Worm (Caenorhabditis elegans): Measurements from ENCODE around the gene srt-74.
"Not testable (repeated sequence)": the region's sequence is repeated elsewhere in the genome, so short reads cannot be mapped to it uniquely, and the experiment has no call there.

srt-74 gene

DNA sequence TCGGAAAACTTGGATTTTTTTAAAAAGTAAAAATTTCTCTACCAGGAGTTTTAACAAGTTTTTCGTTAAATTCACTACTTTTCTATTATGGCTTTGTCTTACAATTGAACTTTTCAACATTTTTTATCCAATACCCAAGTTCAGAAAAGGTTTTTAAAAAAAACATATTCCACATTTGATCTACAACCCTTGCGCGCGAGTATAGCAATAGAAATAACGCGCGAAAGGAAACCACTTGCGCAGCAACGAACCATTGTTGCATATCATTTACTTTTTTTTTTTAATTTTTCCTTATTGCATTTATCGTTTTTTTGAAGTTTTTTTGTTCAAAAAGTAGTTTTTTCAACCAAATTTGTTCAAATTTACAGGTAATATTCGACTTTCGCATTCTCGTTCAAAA is 3.7 kb upstream of the srt-74 start, which contains the start of gene F40G12.11:
F40G12.11 (plus strand) TSS at position 369 of the 400 bp plus-strand sequence.
- TF ChIP-seq tbx-2 (tag; optimal IDR thresholded peaks at IDR 0.05) = no peak

DNA sequence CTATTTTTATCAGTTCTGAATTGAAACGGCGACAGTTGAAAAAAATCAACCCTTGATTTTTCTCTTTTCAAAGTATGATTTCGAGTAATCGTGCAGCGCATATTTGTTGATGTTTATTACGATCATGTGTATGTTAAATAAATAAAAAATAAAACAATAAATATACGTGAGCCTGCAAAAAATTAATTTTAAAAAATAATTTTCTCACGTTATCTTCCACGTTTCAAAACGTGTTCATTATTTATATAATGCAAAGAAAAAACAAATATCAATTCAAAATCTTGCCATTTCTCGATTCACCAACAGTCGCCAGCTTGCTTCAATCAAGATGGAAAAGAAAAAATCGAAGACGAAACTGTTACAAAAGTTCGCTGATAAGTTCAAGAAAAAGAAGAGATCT is 1.1 kb upstream of the srt-74 start, which contains the start of gene F40G12.10:
F40G12.10 (plus strand) TSS at position 301 of the 400 bp plus-strand sequence.
- TF ChIP-seq lin-11 (tag; optimal IDR thresholded peaks at IDR 0.05) = no peak
- no peak for TF ChIP-seq odd-2 (tag; optimal IDR thresholded peaks at IDR 0.05)
- TF ChIP-seq sdc-2 (tag; optimal IDR thresholded peaks at IDR 0.05) = no peak
- TF ChIP-seq fkh-10 (GFP tag; optimal IDR thresholded peaks at IDR 0.05) = no peak

DNA sequence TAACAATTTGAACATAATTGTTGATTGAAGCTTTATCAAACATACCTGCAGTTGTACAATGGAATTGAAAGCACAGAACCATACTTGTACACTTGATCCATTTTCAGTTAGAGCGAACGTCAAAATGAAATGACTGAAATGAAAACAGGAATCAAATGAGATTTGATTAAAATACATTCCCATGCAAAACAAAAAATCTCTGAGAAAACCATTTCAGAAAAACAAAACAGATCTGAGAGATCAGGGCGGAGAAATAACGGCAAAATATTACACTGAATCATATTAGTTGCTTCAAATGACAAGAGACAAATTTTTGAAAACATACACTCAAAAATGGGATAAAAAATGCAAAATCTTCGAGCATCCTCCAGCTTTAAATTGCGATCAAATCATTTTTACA is 2.3 kb downstream of the srt-74 start, which contains the start of gene srt-33:
srt-33 (minus strand) TSS at position 101 of the 400 bp plus-strand sequence.
- no peak for TF ChIP-seq ets-4 (tag; optimal IDR thresholded peaks at IDR 0.05)
- TF ChIP-seq lim-6 (tag; optimal IDR thresholded peaks at IDR 0.05) = no peak
- no peak for TF ChIP-seq ceh-9 (tag; optimal IDR thresholded peaks at IDR 0.05)
- TF ChIP-seq F13H6.1 (tag; optimal IDR thresholded peaks at IDR 0.05) = no peak
- TF ChIP-seq pag-3 (tag; optimal IDR thresholded peaks at IDR 0.05; ENCODE audit: borderline replicate concordance) = no peak
- no peak for TF ChIP-seq fkh-6 (tag; optimal IDR thresholded peaks at IDR 0.05)
- TF ChIP-seq odd-2 (tag; optimal IDR thresholded peaks at IDR 0.05) = no peak
- no peak for TF ChIP-seq ceh-2 (tag; optimal IDR thresholded peaks at IDR 0.05)
- TF ChIP-seq ama-1 (optimal IDR thresholded peaks at IDR 0.05) = no peak
- TF ChIP-seq ceh-48 (tag; optimal IDR thresholded peaks at IDR 0.05) = no peak
- TF ChIP-seq eyg-1 (tag; optimal IDR thresholded peaks at IDR 0.05) = no peak
- no peak for TF ChIP-seq mec-3 (tag; optimal IDR thresholded peaks at IDR 0.05; ENCODE audit: borderline replicate concordance)
- TF ChIP-seq pqm-1 (tag; optimal IDR thresholded peaks at IDR 0.05) = no peak
- TF ChIP-seq npax-4 (tag; optimal IDR thresholded peaks at IDR 0.05) = no peak
- no peak for TF ChIP-seq ceh-30 (tag; optimal IDR thresholded peaks at IDR 0.05)
- TF ChIP-seq sox-2 (GFP tag; IDR thresholded peaks at IDR 0.05) = no peak

DNA sequence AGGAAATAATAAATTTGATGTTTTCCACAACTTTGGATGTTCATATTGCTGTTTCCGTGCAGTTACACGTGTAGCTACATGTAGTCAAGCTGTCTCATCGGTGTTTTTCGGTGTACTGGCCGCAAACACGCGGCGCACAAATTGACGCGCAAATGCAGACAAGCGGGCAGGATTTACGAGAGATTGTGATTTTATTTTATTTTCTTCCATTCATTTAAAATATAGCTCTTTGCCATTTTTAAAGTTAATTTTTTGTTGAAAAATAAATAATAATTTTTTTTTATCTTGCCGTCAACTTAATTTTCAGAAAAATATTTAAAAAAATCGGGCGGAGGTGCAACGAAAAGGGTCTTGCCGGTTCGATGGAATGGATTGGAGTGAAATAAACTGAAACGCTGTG is 7.9 kb downstream of the srt-74 start, which contains the start of gene F40G12.7:
F40G12.7 (plus strand) TSS at position 301 of the 400 bp plus-strand sequence.
- not testable (repeated sequence) for TF ChIP-seq syd-9, hlh-15, lin-11 (tag; optimal IDR thresholded peaks at IDR 0.05)

DNA sequence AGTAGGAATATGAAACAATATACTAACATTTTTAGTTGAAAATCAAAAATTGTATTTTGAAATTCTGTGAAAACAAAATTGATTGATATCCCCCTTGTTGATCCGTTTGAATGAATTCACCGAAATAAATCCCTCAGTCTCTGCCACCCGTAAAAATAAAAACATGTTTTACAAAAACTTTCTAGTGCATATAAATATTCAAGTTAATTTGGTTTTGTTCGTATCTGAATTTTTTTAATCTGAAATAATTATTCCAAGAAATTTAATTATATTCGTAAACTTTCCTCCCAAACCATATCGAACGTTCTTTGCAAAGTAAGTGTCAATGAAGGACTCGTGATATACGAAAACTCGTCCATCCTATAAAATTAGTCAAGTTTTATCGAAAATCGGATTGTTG is 9.1 kb downstream of the srt-74 start, which contains the start of gene F40G12.6:
F40G12.6 (minus strand) TSS at position 101 of the 400 bp plus-strand sequence.
- no peak for TF ChIP-seq elt-4 (tag; optimal IDR thresholded peaks at IDR 0.05)
- TF ChIP-seq lim-6 (tag; optimal IDR thresholded peaks at IDR 0.05) = no peak
- no peak for TF ChIP-seq ets-4 (tag; optimal IDR thresholded peaks at IDR 0.05)
- no peak for TF ChIP-seq ceh-31 (tag; optimal IDR thresholded peaks at IDR 0.05)
- no peak for TF ChIP-seq pat-9 (tag; optimal IDR thresholded peaks at IDR 0.05)

DNA sequence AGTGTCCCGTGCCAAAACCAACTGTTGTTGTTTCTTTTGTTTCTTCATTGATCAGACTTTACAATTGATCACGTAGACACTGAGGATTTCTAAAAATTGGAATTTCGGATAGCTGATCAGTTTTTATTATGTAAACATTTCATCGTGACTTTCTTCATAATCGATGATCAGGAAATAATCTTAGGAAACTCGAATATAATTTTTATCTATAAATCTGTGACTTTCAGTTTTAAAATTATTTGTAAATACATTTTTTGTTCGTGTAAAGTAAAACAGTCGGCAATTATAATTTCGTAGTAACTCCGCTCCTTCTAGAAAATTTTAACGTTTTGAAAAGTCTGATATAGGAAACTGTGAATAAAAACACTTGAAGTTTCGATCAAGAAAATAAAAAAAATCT is 11.4 kb downstream of the srt-74 start, which contains the start of gene F40G12.5:
F40G12.5 (minus strand) TSS at position 101 of the 400 bp plus-strand sequence.
- TF ChIP-seq pax-1 (tag; optimal IDR thresholded peaks at IDR 0.05) = no peak

DNA sequence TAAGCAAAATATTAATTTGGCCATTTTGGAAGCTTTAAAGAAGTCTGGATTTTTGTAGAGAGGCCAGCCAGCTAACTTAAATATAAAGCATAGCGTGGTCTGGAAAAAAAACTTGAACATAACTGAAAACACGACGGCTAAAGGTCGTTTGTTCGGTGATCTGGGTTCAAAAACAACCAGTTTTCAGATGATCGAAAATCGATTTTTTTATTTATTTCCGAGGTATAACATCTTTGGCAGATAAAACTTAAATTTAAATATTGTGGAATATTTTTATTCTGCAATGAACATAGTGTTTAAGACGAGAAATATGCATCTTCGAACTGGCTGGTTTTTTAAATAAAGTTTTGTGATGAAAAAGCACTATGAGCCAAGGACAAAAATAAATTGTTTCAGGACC is 13.5 kb downstream of the srt-74 start, which contains the start of gene F40G12.4:
F40G12.4 (minus strand) TSS at position 101 of the 400 bp plus-strand sequence.
- TF ChIP-seq ceh-30 (tag; optimal IDR thresholded peaks at IDR 0.05) = no peak

DNA sequence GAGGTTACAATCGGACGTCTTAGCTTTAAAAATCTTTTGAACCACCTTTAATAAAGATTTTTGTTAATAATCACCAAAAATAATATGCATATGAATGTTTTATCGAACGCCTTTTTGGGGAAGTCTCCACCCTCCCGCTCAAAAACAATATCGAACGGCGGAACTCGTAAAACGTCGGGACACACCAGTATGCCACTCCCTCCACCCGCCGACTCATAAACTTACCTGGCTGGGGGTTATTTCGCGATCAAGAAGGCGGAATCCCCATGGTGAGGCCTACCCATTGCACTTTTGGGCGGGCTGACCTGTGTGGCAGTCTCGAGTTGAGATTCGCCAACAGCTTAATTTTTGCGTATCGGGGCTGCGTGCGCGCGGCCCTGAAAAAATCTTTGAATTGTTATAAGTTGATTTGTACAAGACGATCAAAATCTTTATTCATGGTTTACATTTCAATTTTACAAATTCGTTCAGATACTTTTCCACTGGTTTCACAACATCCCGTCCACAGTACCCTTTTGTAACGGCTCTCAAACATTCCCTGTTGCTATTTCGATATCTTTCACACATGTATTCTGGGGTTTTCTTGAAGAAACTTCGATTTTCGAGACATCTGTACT is 14.7 kb downstream of the srt-74 start:
- TF ChIP-seq ceh-45 (GFP tag; IDR thresholded peaks at IDR 0.05) (no peak), lin-11 (tag; optimal IDR thresholded peaks at IDR 0.05) (no peak), hlh-6 (tag; optimal IDR thresholded peaks at IDR 0.05) (no peak), ceh-31 (tag; optimal IDR thresholded peaks at IDR 0.05) (no peak), pha-2 (tag; optimal IDR thresholded peaks at IDR 0.05) (no peak), sox-2 (GFP tag; IDR thresholded peaks at IDR 0.05) (no peak), dmd-4 (tag; optimal IDR thresholded peaks at IDR 0.05; ENCODE audit: borderline replicate concordance) (no peak), elt-2 (tag; optimal IDR thresholded peaks at IDR 0.05) (no peak), ztf-16 (tag; optimal IDR thresholded peaks at IDR 0.05) (no peak), lim-6 (tag; optimal IDR thresholded peaks at IDR 0.05) (no peak), fax-1 (tag; optimal IDR thresholded peaks at IDR 0.05) (no peak)

Measured in whole organism, late embryonic.